Fruit fly (Drosophila melanogaster) Kc167 (cell line): ENCODE data around the gene Naa60.

Experiments used
- Myc ChIP-seq: fragments of >200 bp; optimal IDR thresholded peaks from 2 replicates; lab custom pipeline; 2017; ENCODE audit warnings: missing external identifiers
- Sin3A ChIP-seq: fragments of >200 bp; optimal IDR thresholded peaks from 2 replicates; lab custom pipeline; 2018; ENCODE audit warnings: missing external identifiers
- h ChIP-seq: fragments of >200 bp; optimal IDR thresholded peaks from 3 replicates; lab custom pipeline; 2018; ENCODE audit warnings: missing external identifiers
- insv ChIP-seq: fragments of >200 bp; optimal IDR thresholded peaks from 3 replicates; lab custom pipeline; 2018; ENCODE audit warnings: missing external identifiers
- psq ChIP-seq: fragments of >200 bp; optimal IDR thresholded peaks from 2 replicates; lab custom pipeline; 2017; ENCODE audit warnings: missing external identifiers
- ttk ChIP-seq: sonication (Bioruptor generic); optimal IDR thresholded peaks from 2 replicates; lab custom pipeline; 2017; ENCODE audit warnings: missing external identifiers

- TF ChIP-seq insv (no peak), h (lab: Kevin White, UChicago) (no peak), psq (lab: Kevin White, UChicago) (no peak), Myc (no peak), Sin3A (no peak), ttk (lab: Kevin White, UChicago) (no peak)
Measured at dm6 chr3L:9762036-9762597, 35.4 kb downstream of the Naa60 start.
